Fruit fly (Drosophila melanogaster): ENCODE measurements around the gene unc-119.

- TF ChIP-seq cic (GFP tag; optimal IDR thresholded peaks at IDR 0.05), result no peak
- no peak for TF ChIP-seq bab1 (GFP tag; optimal IDR thresholded peaks at IDR 0.05)
- TF ChIP-seq pad (GFP tag; optimal IDR thresholded peaks at IDR 0.05), result no peak
- no peak for TF ChIP-seq cnc (optimal IDR thresholded peaks at IDR 0.05)
- peak; percentile 3 for TF ChIP-seq Crg-1 (GFP tag; optimal IDR thresholded peaks at IDR 0.05)
- no peak for TF ChIP-seq Hr96 (GFP tag; optimal IDR thresholded peaks at IDR 0.05)
- no peak for TF ChIP-seq kay (GFP tag; ENCODE audit: borderline replicate concordance)
Measured at dm6 chrX:7323649-7324511, 32.8 kb upstream of the unc-119 start, which contains the start of the genes Atg5 and Dok.
